Worm (Caenorhabditis elegans) whole organism, L4 larva: ENCODE data around the gene lurp-4.

Experiments
- F44E2.7 ChIP-seq: fragments of 200-800 bp; sonication (Bioruptor generic); IDR thresholded peaks from 2 replicates; pipeline ENCODE4 v2.1.2; 2022; ENCODE audit warnings: missing genetic modification characterization, missing compliant biosample characterization
- F49E8.2 ChIP-seq: sonication (generic microtip); optimal IDR thresholded peaks from 2 replicates; lab custom pipeline; 2016; ENCODE audit warnings: missing compliant biosample characterization, mild to moderate bottlenecking, missing genetic modification characterization, borderline replicate concordance
- R02D3.7 ChIP-seq: fragments of 150-350 bp; sonication (generic microtip); optimal IDR thresholded peaks from 3 replicates; lab custom pipeline; 2014; ENCODE audit warnings: missing biosample characterization, missing genetic modification characterization
- T20F7.1 ChIP-seq: fragments of 200-800 bp; sonication (Bioruptor generic); optimal IDR thresholded peaks from 2 replicates; lab custom pipeline; 2018; ENCODE audit warnings: mild to moderate bottlenecking, missing genetic modification characterization, missing compliant biosample characterization
- Y5F2A.4 ChIP-seq: fragments of 200-800 bp; sonication (Bioruptor generic); optimal IDR thresholded peaks from 2 replicates; lab custom pipeline; 2018; ENCODE audit warnings: mild to moderate bottlenecking, missing genetic modification characterization, missing compliant biosample characterization
- Y75B8A.6 ChIP-seq: fragments of 200-800 bp; sonication (Bioruptor generic); IDR thresholded peaks from 2 replicates; pipeline ENCODE4 v1.3.6; 2022; ENCODE audit warnings: missing genetic modification reagents, missing genetic modification characterization, missing compliant biosample characterization
- aha-1 ChIP-seq: fragments of 150-350 bp; peaks from one replicate; lab custom pipeline; 2014; ENCODE audit warnings: missing biosample characterization, missing genetic modification characterization
- aly-2 ChIP-seq: sonication (generic microtip); optimal IDR thresholded peaks from 2 replicates; lab custom pipeline; 2018; ENCODE audit warnings: missing biosample characterization, missing genetic modification characterization
- arid-1 ChIP-seq: fragments of 200-800 bp; sonication (Bioruptor generic); conservative IDR thresholded peaks from 2 replicates; pipeline ENCODE4 v1.3.6; 2022; ENCODE audit warnings: missing genetic modification reagents, missing genetic modification characterization, missing compliant biosample characterization
- ceh-62 ChIP-seq: sonication (generic microtip); optimal IDR thresholded peaks from 2 replicates; lab custom pipeline; 2017; ENCODE audit warnings: missing biosample characterization, missing genetic modification characterization
- ces-1 ChIP-seq: fragments of 150-350 bp; sonication (generic microtip); optimal IDR thresholded peaks from 4 replicates; lab custom pipeline; 2014; ENCODE audit warnings: missing biosample characterization, missing genetic modification reagents, missing genetic modification characterization
- dmd-6 ChIP-seq: fragments of 200-800 bp; sonication (Bioruptor generic); IDR thresholded peaks from 2 replicates; pipeline ENCODE4 v1.3.6; 2022; ENCODE audit warnings: missing genetic modification reagents, missing genetic modification characterization, missing compliant biosample characterization
- dmd-8 ChIP-seq: fragments of 200-800 bp; sonication (Bioruptor generic); IDR thresholded peaks from 2 replicates; pipeline ENCODE4 v1.3.6; 2022; ENCODE audit warnings: missing genetic modification characterization, missing compliant biosample characterization
- dmd-9 ChIP-seq: fragments of 200-800 bp; sonication (Bioruptor generic); IDR thresholded peaks from 2 replicates; pipeline ENCODE4 v1.3.6; 2022; ENCODE audit warnings: missing genetic modification reagents, missing genetic modification characterization, missing compliant biosample characterization
- dpl-1 ChIP-seq: fragments of 150-350 bp; optimal IDR thresholded peaks from 2 replicates; lab custom pipeline; 2014; ENCODE audit warnings: missing biosample characterization, missing genetic modification reagents, missing genetic modification characterization
- dve-1 ChIP-seq: sonication (generic microtip); optimal IDR thresholded peaks from 2 replicates; lab custom pipeline; 2017; ENCODE audit warnings: antibody characterized with exemption, mild to moderate bottlenecking, missing genetic modification characterization, missing compliant biosample characterization; ENCODE audit not compliant: insufficient read depth
- egl-43 ChIP-seq: fragments of 200-800 bp; sonication (Bioruptor generic); IDR thresholded peaks from 2 replicates; pipeline ENCODE4 v1.3.6; 2022; ENCODE audit warnings: missing genetic modification reagents, missing genetic modification characterization, missing compliant biosample characterization
- gei-8 ChIP-seq: fragments of 200-800 bp; sonication (Bioruptor generic); optimal IDR thresholded peaks from 2 replicates; lab custom pipeline; 2018; ENCODE audit warnings: mild to moderate bottlenecking, missing genetic modification characterization, missing compliant biosample characterization
- hif-1 ChIP-seq, 2 experiments: sonication (generic microtip); optimal IDR thresholded peaks; 2 replicates each; lab custom pipeline; 2016 to 2017; ENCODE audit warnings: missing compliant biosample characterization in 2 of 2, missing genetic modification characterization in 2 of 2, missing genetic modification reagents in 2 of 2, missing genotype in 2 of 2, mild to moderate bottlenecking in 1 of 2
- hlh-11 ChIP-seq: fragments of 200-800 bp; sonication (Bioruptor generic); optimal IDR thresholded peaks from 2 replicates; lab custom pipeline; 2018; ENCODE audit warnings: mild to moderate bottlenecking, missing genetic modification characterization, missing compliant biosample characterization
- hlh-30 ChIP-seq: sonication (generic microtip); optimal IDR thresholded peaks from 2 replicates; lab custom pipeline; 2017; ENCODE audit warnings: antibody characterized with exemption, mild to moderate bottlenecking, missing genetic modification characterization, missing compliant biosample characterization; ENCODE audit not compliant: insufficient read depth
- hmg-1.1 ChIP-seq: fragments of 200-800 bp; sonication (Bioruptor generic); IDR thresholded peaks from 2 replicates; pipeline ENCODE4 v1.3.6; 2022; ENCODE audit warnings: missing genetic modification reagents, missing genetic modification characterization, missing compliant biosample characterization
- lin-1 ChIP-seq: fragments of 200-800 bp; sonication (Bioruptor generic); IDR thresholded peaks from 2 replicates; pipeline ENCODE4 v1.3.6; 2022; ENCODE audit warnings: missing genetic modification reagents, missing genetic modification characterization, missing compliant biosample characterization
- lin-15B ChIP-seq: fragments of 150-350 bp; sonication (generic microtip); optimal IDR thresholded peaks from 3 replicates; lab custom pipeline; 2014; ENCODE audit warnings: missing biosample characterization, missing genetic modification characterization
- lin-38 ChIP-seq: fragments of 200-800 bp; sonication (Bioruptor generic); IDR thresholded peaks from 2 replicates; pipeline ENCODE4 v1.3.6; 2022; ENCODE audit warnings: missing genetic modification reagents, missing genetic modification characterization, missing compliant biosample characterization
- lsy-2 ChIP-seq, 2 experiments: fragments of 150-350 bp in 1 of 2; sonication (generic microtip) in 1 of 2; optimal IDR thresholded peaks; 2 replicates each; lab custom pipeline; 2014 to 2017; ENCODE audit warnings: missing biosample characterization in 2 of 2, missing genetic modification characterization in 2 of 2
- madf-9 ChIP-seq: fragments of 200-800 bp; sonication (Bioruptor generic); conservative IDR thresholded peaks from 2 replicates; pipeline ENCODE4 v1.3.6; 2022; ENCODE audit warnings: missing genetic modification reagents, missing genetic modification characterization, missing compliant biosample characterization
- mdl-1 ChIP-seq, 2 experiments: fragments of 150-350 bp in 1 of 2; sonication (generic microtip) in 1 of 2; optimal IDR thresholded peaks; 2 replicates each; lab custom pipeline; 2014 to 2017; ENCODE audit warnings: missing biosample characterization in 2 of 2, missing genetic modification characterization in 2 of 2
- mdt-29 ChIP-seq: fragments of 200-800 bp; sonication (Bioruptor generic); IDR thresholded peaks from 2 replicates; pipeline ENCODE4 v1.3.6; 2022; ENCODE audit warnings: missing genetic modification reagents, missing genetic modification characterization, missing compliant biosample characterization
- mep-1 ChIP-seq: fragments of 150-350 bp; sonication (generic microtip); optimal IDR thresholded peaks from 3 replicates; lab custom pipeline; 2014; ENCODE audit warnings: missing biosample characterization, missing genetic modification characterization
- mes-2 ChIP-seq: sonication (generic microtip); optimal IDR thresholded peaks from 2 replicates; lab custom pipeline; 2016; ENCODE audit warnings: missing genotype, mild to moderate bottlenecking, missing genetic modification characterization, missing compliant biosample characterization; ENCODE audit not compliant: poor library complexity, severe bottlenecking
- mxl-3 ChIP-seq: fragments of 200-800 bp; sonication (Bioruptor generic); optimal IDR thresholded peaks from 2 replicates; lab custom pipeline; 2018; ENCODE audit warnings: mild to moderate bottlenecking, missing genetic modification characterization, missing compliant biosample characterization
- nhr-10 ChIP-seq: fragments of 150-350 bp; optimal IDR thresholded peaks from 2 replicates; lab custom pipeline; 2014; ENCODE audit warnings: missing biosample characterization, missing genetic modification characterization
- nhr-11 ChIP-seq: fragments of 150-350 bp; optimal IDR thresholded peaks from 2 replicates; lab custom pipeline; 2014; ENCODE audit warnings: missing biosample characterization, missing genetic modification characterization
- nhr-111 ChIP-seq: fragments of 200-800 bp; sonication (Bioruptor generic); optimal IDR thresholded peaks from 2 replicates; lab custom pipeline; 2018; ENCODE audit warnings: mild to moderate bottlenecking, missing genetic modification characterization, missing compliant biosample characterization
- nhr-42 ChIP-seq: fragments of 200-800 bp; sonication (Bioruptor generic); IDR thresholded peaks from 2 replicates; pipeline ENCODE4 v1.3.6; 2022; ENCODE audit warnings: missing genetic modification characterization, missing compliant biosample characterization
- nhr-77 ChIP-seq: fragments of 150-350 bp; optimal IDR thresholded peaks from 2 replicates; lab custom pipeline; 2014; ENCODE audit warnings: missing biosample characterization, missing genetic modification characterization
- pha-4 ChIP-seq, 2 experiments: fragments of 150-350 bp in 1 of 2; fragments of 200-800 bp in 1 of 2; sonication (Bioruptor generic) in 1 of 2; IDR thresholded peaks in 1 of 2; optimal IDR thresholded peaks in 1 of 2; 2 replicates each; pipeline versions ENCODE4 v1.3.6 to Lab custom; 2014 to 2022; ENCODE audit warnings: missing genetic modification characterization in 2 of 2, missing genetic modification reagents in 2 of 2, missing biosample characterization in 1 of 2, missing compliant biosample characterization in 1 of 2
- saeg-2 ChIP-seq: fragments of 200-800 bp; sonication (Bioruptor generic); IDR thresholded peaks from 2 replicates; pipeline ENCODE4 v1.3.6; 2022; ENCODE audit warnings: missing genetic modification reagents, missing genetic modification characterization, missing compliant biosample characterization
- sdz-12 ChIP-seq: fragments of 200-800 bp; sonication (Bioruptor generic); optimal IDR thresholded peaks from 2 replicates; lab custom pipeline; 2018; ENCODE audit warnings: mild to moderate bottlenecking, missing genetic modification characterization, missing compliant biosample characterization
- skn-1 ChIP-seq: fragments of 150-350 bp; optimal IDR thresholded peaks from 2 replicates; lab custom pipeline; 2014; ENCODE audit warnings: missing biosample characterization, missing genetic modification characterization
- snpc-1.2 ChIP-seq: fragments of 200-800 bp; sonication (Bioruptor generic); IDR thresholded peaks from 2 replicates; pipeline ENCODE4 v1.3.6; 2022; ENCODE audit warnings: missing genetic modification reagents, missing genetic modification characterization, missing compliant biosample characterization
- tra-1 ChIP-seq: fragments of 200-800 bp; sonication (Bioruptor generic); IDR thresholded peaks from 2 replicates; pipeline ENCODE4 v1.3.6; 2022; ENCODE audit warnings: missing genetic modification reagents, missing genetic modification characterization, missing compliant biosample characterization
- unc-62 ChIP-seq, 3 experiments: fragments of 150-350 bp in 1 of 3; sonication (generic microtip); optimal IDR thresholded peaks in 2 of 3; peaks in 1 of 3; 1 replicate in 1 of 3; 2 replicates in 2 of 3; lab custom pipeline; 2014 to 2017; ENCODE audit warnings: missing biosample characterization in 3 of 3, missing genetic modification characterization in 3 of 3, missing genetic modification reagents in 3 of 3, missing genotype in 1 of 3
- zag-1 ChIP-seq: fragments of 150-350 bp; optimal IDR thresholded peaks from 2 replicates; lab custom pipeline; 2014; ENCODE audit warnings: missing biosample characterization, missing genetic modification characterization

lurp-4 gene

ce11 chrV:13081197-13081747, 11.2 kb upstream of the lurp-4 start (continued):
- no peak for TF ChIP-seq Y75B8A.6 (GFP tag; lab: Robert Waterston, UW)
- no peak for TF ChIP-seq zag-1 (tag; lab: Kevin White, UChicago)
- peak; percentile 71 for TF ChIP-seq mep-1

- TF ChIP-seq sdz-12 (GFP tag; lab: Kevin White, UChicago) (no peak), dmd-9 (GFP tag; lab: Robert Waterston, UW) (no peak), dmd-8 (GFP tag; lab: Robert Waterston, UW) (no peak), lsy-2 (tag; optimal IDR thresholded peaks at IDR 0.05; lab: Kevin White, UChicago) (peak; percentile 7 to 62), dmd-6 (GFP tag; lab: Robert Waterston, UW) (peak; percentile 79), lin-15B (no peak), pha-4 (GFP tag; IDR thresholded peaks at IDR 0.05; lab: Robert Waterston, UW) (peak; percentile 61), pha-4 (tag; optimal IDR thresholded peaks at IDR 0.05; lab: Kevin White, UChicago) (peak; percentile 85), nhr-111 (GFP tag; lab: Kevin White, UChicago) (no peak), nhr-11 (peak; percentile 51), skn-1 (tag; lab: Kevin White, UChicago) (no peak), lin-38 (peak; percentile 25; the same call in 1 of the 2 replicates), R02D3.7 (no peak), aly-2 (tag; lab: Kevin White, UChicago) (no peak), nhr-10 (tag; lab: Kevin White, UChicago) (no peak), saeg-2 (GFP tag; lab: Robert Waterston, UW) (no peak), mdl-1 (tag; optimal IDR thresholded peaks at IDR 0.05; lab: Kevin White, UChicago) (peak in 1 of 2 experiments; percentile 66), tra-1 (peak; percentile 72; the same call in 1 of the 2 replicates), T20F7.1 (peak; percentile 25), snpc-1.2 (no peak), arid-1 (GFP tag; lab: Robert Waterston, UW) (no peak), ceh-62 (tag; lab: Kevin White, UChicago) (no peak), hmg-1.1 (0 out of 2 replicates have a peak, but pooled peaks have one; percentile 65), mes-2 (tag; lab: Kevin White, UChicago) (peak; percentile 48), zag-1 (tag; lab: Kevin White, UChicago) (no peak), lin-1 (peak; percentile 68; the same call in 1 of the 2 replicates), hlh-11 (peak; percentile 90), aha-1 (peak; percentile 100), mdt-29 (peak; percentile 38; the same call in 1 of the 2 replicates), F49E8.2 (tag; lab: Kevin White, UChicago) (no peak), gei-8 (no peak), nhr-77 (tag; lab: Kevin White, UChicago) (peak; percentile 5), madf-9 (GFP tag; lab: Robert Waterston, UW) (no peak), mxl-3 (peak; percentile 66), Y75B8A.6 (GFP tag; lab: Robert Waterston, UW) (no peak), mep-1 (peak; percentile 75), dve-1 (tag; lab: Kevin White, UChicago) (peak; percentile 57), dpl-1 (GFP tag; lab: Kevin White, UChicago) (no peak), egl-43 (GFP tag; lab: Robert Waterston, UW) (no peak), nhr-42 (no peak), F44E2.7 (GFP tag; lab: Robert Waterston, UW) (no peak), unc-62 (GFP tag; optimal IDR thresholded peaks at IDR 0.05 in 1 of 2; lab: Kevin White, UChicago) (peak in 1 of 2 experiments; percentile 93), unc-62 (tag; optimal IDR thresholded peaks at IDR 0.05; lab: Kevin White, UChicago) (no peak), hlh-30 (tag; lab: Kevin White, UChicago) (peak; percentile 3), Y5F2A.4 (GFP tag; lab: Kevin White, UChicago) (no peak), hif-1 (tag; optimal IDR thresholded peaks at IDR 0.05; lab: Kevin White, UChicago) (peak; percentile 84 to 99), ces-1 (no peak)
Observed at ce11 chrV:13082442-13083126, 9.9 kb upstream of the lurp-4 start, which contains the start of gene C34B4.2. Gene C34B4.2 (plus strand): TSS chrV:13083055.
